Worm (Caenorhabditis elegans) whole organism, L2 larva: ENCODE measurements around the gene rig-4.

Experiments used
- F13H6.1 ChIP-seq: sonication (generic microtip); optimal IDR thresholded peaks from 2 replicates; lab custom pipeline; 2016; ENCODE audit warnings: missing genetic modification characterization, missing compliant biosample characterization
- ZK546.5 ChIP-seq: sonication (generic microtip); optimal IDR thresholded peaks from 2 replicates; lab custom pipeline; 2017; ENCODE audit warnings: missing biosample characterization, missing genetic modification characterization
- ama-1 ChIP-seq: fragments of 150-350 bp; optimal IDR thresholded peaks from 2 replicates; lab custom pipeline; 2018; ENCODE audit warnings: inconsistent platforms
- elt-1 ChIP-seq: fragments of 150-350 bp; optimal IDR thresholded peaks from 2 replicates; lab custom pipeline; 2014; ENCODE audit warnings: missing biosample characterization, missing genetic modification characterization
- elt-3 ChIP-seq: sonication (generic microtip); optimal IDR thresholded peaks from 2 replicates; lab custom pipeline; 2017; ENCODE audit warnings: missing biosample characterization, missing genetic modification characterization
- fos-1 ChIP-seq: fragments of 150-350 bp; optimal IDR thresholded peaks from 2 replicates; lab custom pipeline; 2014; ENCODE audit warnings: missing biosample characterization, missing genetic modification characterization
- lin-13 ChIP-seq: fragments of 150-350 bp; optimal IDR thresholded peaks from 2 replicates; lab custom pipeline; 2014; ENCODE audit warnings: missing biosample characterization, missing genetic modification reagents, missing genetic modification characterization
- lin-39 ChIP-seq: fragments of 150-350 bp; optimal IDR thresholded peaks from 2 replicates; lab custom pipeline; 2014; ENCODE audit warnings: missing biosample characterization, missing genetic modification reagents, missing genetic modification characterization
- nhr-11 ChIP-seq: fragments of 150-350 bp; optimal IDR thresholded peaks from 2 replicates; lab custom pipeline; 2014; ENCODE audit warnings: missing biosample characterization, missing genetic modification characterization
- nhr-23 ChIP-seq: fragments of 150-350 bp; optimal IDR thresholded peaks from 2 replicates; lab custom pipeline; 2014; ENCODE audit warnings: missing biosample characterization, missing genetic modification reagents, missing genetic modification characterization
- nhr-25 ChIP-seq: fragments of 150-350 bp; sonication (generic microtip); optimal IDR thresholded peaks from 3 replicates; lab custom pipeline; 2014; ENCODE audit warnings: missing biosample characterization, missing genetic modification characterization
- snpc-4 ChIP-seq: fragments of 150-350 bp; optimal IDR thresholded peaks from 2 replicates; lab custom pipeline; 2014; ENCODE audit warnings: missing biosample characterization, missing genetic modification characterization
- ztf-4 ChIP-seq: fragments of 150-350 bp; optimal IDR thresholded peaks from 2 replicates; lab custom pipeline; 2014; ENCODE audit warnings: missing biosample characterization, missing genetic modification characterization

DNA sequence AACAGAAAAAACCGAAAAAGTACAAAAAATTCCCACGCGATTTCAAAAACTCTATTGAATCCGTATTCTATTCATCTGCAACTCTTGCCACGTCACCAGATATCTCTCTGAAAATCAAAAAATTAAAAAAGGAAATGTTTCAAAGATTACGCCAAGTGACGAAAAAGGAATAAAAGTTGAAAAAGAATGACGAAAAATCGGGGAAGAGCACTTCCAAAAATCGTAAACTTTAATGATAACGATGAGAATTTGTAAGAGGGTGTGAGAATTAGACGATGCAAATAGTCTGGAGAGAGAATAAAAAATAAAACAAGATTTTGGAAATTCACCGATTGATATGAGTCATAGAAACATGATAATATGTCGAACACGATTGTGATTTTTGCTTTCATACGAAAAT is 30.3 kb upstream of the rig-4 start:
- TF ChIP-seq nhr-25 (tag; lab: Kevin White, UChicago): no peak
- no peak for TF ChIP-seq snpc-4
- TF ChIP-seq ztf-4: no peak
- no peak for TF ChIP-seq elt-1
- no peak for TF ChIP-seq lin-13 (GFP tag; lab: Kevin White, UChicago)
- no peak for TF ChIP-seq ZK546.5 (tag; lab: Kevin White, UChicago)
- no peak for TF ChIP-seq lin-39 (tag; lab: Kevin White, UChicago)
- no peak for TF ChIP-seq elt-3 (tag; lab: Kevin White, UChicago)
- no peak for TF ChIP-seq nhr-23
- no peak for TF ChIP-seq F13H6.1
- no peak for TF ChIP-seq nhr-11 (tag; lab: Kevin White, UChicago)
- no peak for TF ChIP-seq ama-1
- TF ChIP-seq fos-1 (tag; lab: Kevin White, UChicago): peak; percentile 71
